Worm (Caenorhabditis elegans): ENCODE measurements around the gene Y22D7AR.7.

ce11 chrIII:1661031-1661430 lies 26.9 kb downstream of the Y22D7AR.7 start:
- TF ChIP-seq W03F9.2 (tag; optimal IDR thresholded peaks at IDR 0.05) (no peak), him-1 (tag; optimal IDR thresholded peaks at IDR 0.05) (no peak)

Measured in whole organism, L4/young adult.